Fruit fly (Drosophila melanogaster): ENCODE results near the gene Edc3.

The Edc3 gene

DNA sequence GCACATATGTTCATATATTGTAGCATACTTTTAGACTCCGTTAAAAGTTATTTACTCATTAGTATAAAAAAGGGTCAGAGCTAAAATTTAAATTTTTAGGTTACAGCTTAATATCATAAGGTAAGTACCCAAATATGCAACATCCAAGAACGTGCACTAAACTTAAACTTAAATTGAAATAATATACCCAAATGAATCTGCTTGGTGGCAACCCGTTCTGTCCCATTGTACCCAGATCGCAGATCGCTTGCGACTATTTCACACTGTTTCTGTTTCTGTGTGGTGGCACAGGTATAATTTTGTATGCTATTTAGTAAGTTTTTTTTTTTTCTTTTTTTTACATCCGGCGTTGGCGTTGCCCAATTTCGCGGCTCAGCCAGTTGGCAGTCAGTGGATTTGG is 33.5 kb upstream of the Edc3 start:
- TF ChIP-seq usp (GFP tag; optimal IDR thresholded peaks at IDR 0.05): no peak
- no peak for TF ChIP-seq dl (GFP tag; optimal IDR thresholded peaks at IDR 0.05; ENCODE audit: insufficient read depth in 1 of 2, partially characterized antibody in 2 of 2)
- TF ChIP-seq CG32264 (GFP tag; optimal IDR thresholded peaks at IDR 0.05): no peak
- no peak for TF ChIP-seq dmrt93B (GFP tag; optimal IDR thresholded peaks at IDR 0.05)
- no peak for TF ChIP-seq Dfd (GFP tag; optimal IDR thresholded peaks at IDR 0.05)
- TF ChIP-seq CrebA (GFP tag; optimal IDR thresholded peaks at IDR 0.05; ENCODE audit: borderline replicate concordance): no peak
- peak; percentile 14 for TF ChIP-seq brk (GFP tag; optimal IDR thresholded peaks at IDR 0.05)
- TF ChIP-seq Vsx2 (GFP tag; optimal IDR thresholded peaks at IDR 0.05; ENCODE audit: partially characterized antibody): no peak
- TF ChIP-seq jim (GFP tag; optimal IDR thresholded peaks at IDR 0.05): no peak
- TF ChIP-seq GATAd (GFP tag; optimal IDR thresholded peaks at IDR 0.05): no peak
- TF ChIP-seq psq (GFP tag; optimal IDR thresholded peaks at IDR 0.05): no peak
- no peak for TF ChIP-seq foxo (GFP tag; optimal IDR thresholded peaks at IDR 0.05)
- no peak for TF ChIP-seq Hr78 (GFP tag; optimal IDR thresholded peaks at IDR 0.05)
- TF ChIP-seq Abd-B (GFP tag; optimal IDR thresholded peaks at IDR 0.05): no peak
- no peak for TF ChIP-seq CG9705 (GFP tag; optimal IDR thresholded peaks at IDR 0.05)
- no peak for TF ChIP-seq fru (GFP tag; optimal IDR thresholded peaks at IDR 0.05)
- peak; percentile 40 for TF ChIP-seq woc (GFP tag; optimal IDR thresholded peaks at IDR 0.05)
- TF ChIP-seq ey (GFP tag; optimal IDR thresholded peaks at IDR 0.05): no peak

DNA sequence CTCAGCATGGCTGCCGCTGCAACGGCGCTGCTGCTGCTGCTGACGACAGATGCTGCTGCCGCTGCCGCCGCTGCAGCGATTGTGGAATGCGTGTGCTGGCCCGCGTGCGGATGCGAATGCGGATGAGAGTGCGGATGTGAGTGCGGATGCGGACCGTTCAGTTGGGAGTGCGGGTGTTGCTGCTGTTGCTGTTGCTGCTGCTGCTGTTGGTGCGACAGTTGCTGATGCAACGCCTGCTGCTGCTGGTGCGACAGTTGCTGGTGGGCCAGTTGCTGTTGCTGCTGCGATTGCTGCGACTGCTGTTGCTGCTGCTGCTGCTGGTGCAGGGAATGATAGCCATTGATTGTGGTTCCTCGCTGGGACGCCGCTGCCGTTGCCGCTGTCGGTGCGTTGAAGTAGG is 32.6 kb upstream of the Edc3 start:
- TF ChIP-seq Dfd (GFP tag; optimal IDR thresholded peaks at IDR 0.05): peak; percentile 95
- no peak for TF ChIP-seq Dif (GFP tag; optimal IDR thresholded peaks at IDR 0.05; ENCODE audit: partially characterized antibody)
- no peak for TF ChIP-seq HLH106 (tag; optimal IDR thresholded peaks at IDR 0.05)

DNA sequence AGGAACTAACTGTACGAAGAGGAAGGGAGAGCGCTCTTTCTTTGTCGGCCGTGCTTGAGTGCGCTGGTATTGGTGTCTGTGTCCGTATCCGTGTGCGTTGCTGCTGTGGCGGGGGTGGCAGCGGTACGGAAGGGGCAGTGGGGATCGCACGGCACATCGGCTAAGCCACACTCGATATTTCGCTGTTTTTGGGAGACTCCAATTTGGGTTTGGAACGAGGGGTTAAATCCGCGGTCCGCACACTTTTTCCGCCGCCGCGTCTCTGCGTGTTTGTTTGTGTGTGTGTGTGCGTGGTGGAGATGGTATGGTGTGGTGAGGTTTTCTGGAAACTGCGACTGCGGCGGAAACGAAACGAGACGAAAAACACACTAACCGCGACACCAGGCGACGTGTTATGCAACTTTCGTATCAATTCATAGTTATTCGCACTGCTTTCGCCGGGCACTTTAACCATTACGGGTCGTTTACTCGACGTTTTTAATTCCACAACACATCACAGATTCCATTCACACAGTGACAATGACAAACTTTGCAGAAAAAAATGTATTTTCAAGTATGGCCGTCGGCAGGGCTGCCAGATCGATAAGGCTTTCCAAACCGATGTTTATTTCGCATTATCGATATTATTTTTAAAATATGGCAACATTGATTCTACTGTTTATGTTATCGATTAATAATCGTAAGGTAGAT is 27.7 kb upstream of the Edc3 start, which contains the start of gene CycT:
TSS of gene CycT (minus strand) at position 574 of the 690 bp plus-strand sequence.
- peak; percentile 24 for TF ChIP-seq br (GFP tag; optimal IDR thresholded peaks at IDR 0.05)
- TF ChIP-seq dsf (GFP tag; optimal IDR thresholded peaks at IDR 0.05; ENCODE audit: borderline replicate concordance): peak; percentile 14
- TF ChIP-seq N (GFP tag; optimal IDR thresholded peaks at IDR 0.05): peak; percentile 43
- no peak for TF ChIP-seq dl (GFP tag; optimal IDR thresholded peaks at IDR 0.05; ENCODE audit: insufficient read depth in 1 of 2, partially characterized antibody in 2 of 2)
- TF ChIP-seq Myc (optimal IDR thresholded peaks at IDR 0.05): peak; percentile 62
- TF ChIP-seq usp (GFP tag; optimal IDR thresholded peaks at IDR 0.05): no peak
- TF ChIP-seq rgr (GFP tag; optimal IDR thresholded peaks at IDR 0.05): peak; percentile 46
- TF ChIP-seq foxo (GFP tag; optimal IDR thresholded peaks at IDR 0.05): peak in 1 of 2 experiments; percentile 43
- TF ChIP-seq sv (GFP tag; optimal IDR thresholded peaks at IDR 0.05): no peak
- TF ChIP-seq Hnf4 (GFP tag; optimal IDR thresholded peaks at IDR 0.05): peak; percentile 51
- peak; percentile 68 for TF ChIP-seq Sp1 (GFP tag; optimal IDR thresholded peaks at IDR 0.05)
- TF ChIP-seq Dif (GFP tag; optimal IDR thresholded peaks at IDR 0.05; ENCODE audit: partially characterized antibody): no peak
- peak; percentile 47 for TF ChIP-seq Jra (GFP tag; optimal IDR thresholded peaks at IDR 0.05)
- TF ChIP-seq psq (GFP tag; optimal IDR thresholded peaks at IDR 0.05): peak; percentile 30
- no peak for TF ChIP-seq Hr83 (GFP tag; optimal IDR thresholded peaks at IDR 0.05; ENCODE audit: poor library complexity, severe bottlenecking)
- TF ChIP-seq CrebA (GFP tag; optimal IDR thresholded peaks at IDR 0.05; ENCODE audit: borderline replicate concordance): no peak

DNA sequence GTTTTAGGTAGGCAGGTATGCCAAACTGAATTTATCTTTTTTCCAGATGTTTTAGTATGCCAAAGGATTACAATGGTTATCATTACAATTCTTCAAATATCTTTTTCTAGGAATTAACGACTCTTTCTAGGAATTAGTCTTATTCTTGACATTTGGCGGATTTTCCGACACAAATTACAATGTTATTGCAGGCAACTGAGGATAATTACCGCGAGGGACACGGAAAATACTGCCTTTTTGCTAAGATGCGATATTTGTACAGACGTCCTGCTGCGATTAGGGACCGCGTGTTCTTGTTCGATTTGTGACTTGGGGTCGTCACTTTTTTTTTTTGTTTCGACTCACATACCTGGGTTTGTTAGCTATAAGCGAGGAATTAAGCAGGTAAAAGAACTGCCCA is 26.1 kb upstream of the Edc3 start:
- TF ChIP-seq tai (GFP tag; optimal IDR thresholded peaks at IDR 0.05): no peak
- TF ChIP-seq sv (GFP tag; optimal IDR thresholded peaks at IDR 0.05): no peak
- TF ChIP-seq dmrt93B (GFP tag; optimal IDR thresholded peaks at IDR 0.05): no peak
- no peak for TF ChIP-seq Rel (GFP tag; optimal IDR thresholded peaks at IDR 0.05)
- no peak for TF ChIP-seq Rel (tag; optimal IDR thresholded peaks at IDR 0.05)
- TF ChIP-seq Hr83 (GFP tag; optimal IDR thresholded peaks at IDR 0.05; ENCODE audit: poor library complexity, severe bottlenecking): no peak
- TF ChIP-seq dl (GFP tag; optimal IDR thresholded peaks at IDR 0.05; ENCODE audit: insufficient read depth in 1 of 2, partially characterized antibody in 2 of 2): no peak
- no peak for TF ChIP-seq jim (GFP tag; optimal IDR thresholded peaks at IDR 0.05)
- no peak for TF ChIP-seq Hnf4 (GFP tag; optimal IDR thresholded peaks at IDR 0.05)
- no peak for TF ChIP-seq CG32264 (GFP tag; optimal IDR thresholded peaks at IDR 0.05)
- TF ChIP-seq lola (GFP tag; optimal IDR thresholded peaks at IDR 0.05): no peak
- TF ChIP-seq woc (GFP tag; optimal IDR thresholded peaks at IDR 0.05): no peak
- TF ChIP-seq CrebA (GFP tag; optimal IDR thresholded peaks at IDR 0.05; ENCODE audit: borderline replicate concordance): no peak
- TF ChIP-seq psq (GFP tag; optimal IDR thresholded peaks at IDR 0.05): no peak
- no peak for TF ChIP-seq OdsH (GFP tag; optimal IDR thresholded peaks at IDR 0.05)
- TF ChIP-seq Jra (GFP tag; optimal IDR thresholded peaks at IDR 0.05): no peak
- no peak for TF ChIP-seq Dif (GFP tag; optimal IDR thresholded peaks at IDR 0.05; ENCODE audit: partially characterized antibody)
- TF ChIP-seq Myc (optimal IDR thresholded peaks at IDR 0.05): no peak

Measured in whole organism, wandering third instar larva.